Fruit fly (Drosophila melanogaster) whole organism: Measurements from ENCODE around the gene Nuak.

Experiments used
- CG8478 ChIP-seq: fragments of >200 bp; optimal IDR thresholded peaks from 2 replicates; lab custom pipeline; 2018; ENCODE audit warnings: inconsistent platforms
- Dll ChIP-seq: fragments of >200 bp; optimal IDR thresholded peaks from 2 replicates; lab custom pipeline; 2017
- EcR ChIP-seq, 2 experiments: fragments of >200 bp; optimal IDR thresholded peaks; 2 replicates each; lab custom pipeline; 2017; ENCODE audit warnings: missing biosample characterization in 2 of 2, missing genetic modification characterization in 2 of 2, missing genetic modification reagents in 2 of 2
- pan ChIP-seq: fragments of >200 bp; optimal IDR thresholded peaks from 2 replicates; lab custom pipeline; 2017
- psq ChIP-seq: fragments of >200 bp; optimal IDR thresholded peaks from 2 replicates; lab custom pipeline; 2017
- usp ChIP-seq: fragments of >200 bp; optimal IDR thresholded peaks from 2 replicates; lab custom pipeline; 2017; ENCODE audit warnings: missing biosample characterization, missing genetic modification characterization, mixed read lengths

Nuak gene

DNA sequence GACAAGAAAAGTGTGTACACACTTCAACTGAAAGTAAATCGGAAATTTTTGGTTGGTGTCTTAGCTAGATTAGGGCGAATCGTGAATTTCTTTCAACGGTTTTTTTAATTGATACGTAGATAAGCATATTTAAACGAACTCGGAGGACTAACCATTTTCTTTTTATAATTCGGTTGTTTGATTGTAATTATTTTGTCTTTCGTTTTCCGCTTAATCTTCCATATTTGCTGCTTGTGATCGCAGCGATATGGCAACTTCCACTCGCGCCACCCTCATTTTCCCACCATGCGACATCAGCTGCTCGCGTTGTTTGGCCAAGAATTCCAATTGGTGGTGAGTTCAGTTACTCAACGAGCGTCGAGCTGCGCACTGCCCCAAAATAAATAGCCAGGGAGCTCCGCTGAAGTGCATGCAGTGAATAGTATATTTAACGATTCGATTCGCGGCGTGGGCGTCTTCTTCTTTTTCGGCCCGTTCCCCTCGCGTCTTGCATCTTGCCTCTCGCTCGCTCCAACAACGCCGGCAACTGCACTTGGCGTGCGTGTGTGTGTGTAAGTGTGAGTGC, at the start of gene Nuak:
Gene Nuak (plus strand): TSS at position 335 of the 565 bp plus-strand sequence.
- TF ChIP-seq EcR (GFP tag; optimal IDR thresholded peaks at IDR 0.05; lab: Kevin White, UChicago) = no peak
- TF ChIP-seq pan (lab: Kevin White, UChicago) = no peak
- TF ChIP-seq usp (GFP tag; lab: Kevin White, UChicago) = no peak
- no peak for TF ChIP-seq psq (lab: Kevin White, UChicago)
- no peak for TF ChIP-seq Dll (lab: Kevin White, UChicago)
- no peak for TF ChIP-seq CG8478

- TF ChIP-seq CG8478 (no peak), EcR (GFP tag; optimal IDR thresholded peaks at IDR 0.05; lab: Kevin White, UChicago) (no peak), pan (lab: Kevin White, UChicago) (no peak), usp (GFP tag; lab: Kevin White, UChicago) (no peak), psq (lab: Kevin White, UChicago) (no peak), Dll (lab: Kevin White, UChicago) (no peak)
Observed at dm6 chr3R:10217998-10218397, 46.1 kb upstream of the Nuak start.

dm6 chr3R:10222416-10222815, 41.7 kb upstream of the Nuak start, which contains the start of gene CG12420:
CG12420 (plus strand) TSS chr3R:10222698.
- no peak for TF ChIP-seq EcR (GFP tag; optimal IDR thresholded peaks at IDR 0.05; lab: Kevin White, UChicago)
- no peak for TF ChIP-seq Dll (lab: Kevin White, UChicago)
- TF ChIP-seq usp (GFP tag; lab: Kevin White, UChicago) = no peak

DNA sequence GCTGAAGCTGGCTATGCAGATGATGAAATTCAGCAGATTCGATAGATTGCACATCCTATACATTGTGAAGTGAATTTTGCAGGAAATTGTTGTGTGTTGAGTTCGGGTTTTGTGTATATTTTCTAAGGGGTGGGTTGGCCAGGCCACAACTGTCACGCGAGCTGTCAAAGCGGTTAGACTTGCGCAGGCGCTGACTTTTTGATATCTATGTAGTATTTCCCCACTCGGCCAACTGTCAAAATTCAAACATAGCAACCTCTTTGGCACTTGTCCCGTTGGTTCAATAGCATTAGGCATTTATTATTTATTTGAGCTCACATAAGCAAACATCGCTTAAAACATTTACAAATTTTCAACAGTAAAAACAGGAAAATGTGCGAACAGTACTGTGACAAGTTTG, 39.5 kb upstream of the Nuak start, which contains the start of the genes CG12817 and CG34107:
Gene CG12817 (minus strand): TSS at position 132 of the 400 bp plus-strand sequence.
Gene CG34107 (plus strand): TSS at position 316 of the 400 bp plus-strand sequence.
- TF ChIP-seq psq (lab: Kevin White, UChicago) (no peak), EcR (GFP tag; optimal IDR thresholded peaks at IDR 0.05; lab: Kevin White, UChicago) (no peak), pan (lab: Kevin White, UChicago) (no peak)

DNA sequence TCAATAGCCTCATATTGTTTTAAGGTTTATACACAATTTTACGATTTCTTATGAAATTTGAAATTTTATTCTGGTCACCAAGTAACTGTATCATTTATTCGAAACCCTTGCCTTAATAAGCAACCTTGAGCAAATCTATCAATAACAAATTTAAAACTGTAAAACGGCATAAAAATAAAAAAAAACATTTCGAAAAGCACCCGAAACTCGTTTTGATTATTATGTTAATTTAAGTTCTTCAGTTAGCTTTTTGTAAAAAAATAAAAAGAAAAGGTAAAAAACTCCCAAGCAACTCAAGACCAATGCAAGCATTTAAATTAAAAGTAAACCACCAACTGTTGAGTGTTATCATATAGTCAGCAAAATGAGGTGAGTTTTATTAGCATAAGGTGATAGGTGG, 38.7 kb upstream of the Nuak start, which contains the start of gene CG42795:
Gene CG42795 (plus strand): TSS at position 301 of the 400 bp plus-strand sequence.
- TF ChIP-seq psq (lab: Kevin White, UChicago) (no peak), pan (lab: Kevin White, UChicago) (no peak), EcR (GFP tag; optimal IDR thresholded peaks at IDR 0.05; lab: Kevin White, UChicago) (no peak), CG8478 (no peak), Dll (lab: Kevin White, UChicago) (no peak), usp (GFP tag; lab: Kevin White, UChicago) (no peak)

dm6 chr3R:10226132-10227023, 37.7 kb upstream of the Nuak start:
- TF ChIP-seq usp (GFP tag; lab: Kevin White, UChicago) (no peak), psq (lab: Kevin White, UChicago) (no peak), Dll (lab: Kevin White, UChicago) (no peak), CG8478 (no peak), EcR (GFP tag; optimal IDR thresholded peaks at IDR 0.05; lab: Kevin White, UChicago) (no peak), pan (lab: Kevin White, UChicago) (no peak)

dm6 chr3R:10227990-10228389, 36.1 kb upstream of the Nuak start:
- no peak for TF ChIP-seq EcR (GFP tag; optimal IDR thresholded peaks at IDR 0.05; lab: Kevin White, UChicago)
- TF ChIP-seq psq (lab: Kevin White, UChicago) = no peak
- no peak for TF ChIP-seq pan (lab: Kevin White, UChicago)
- TF ChIP-seq usp (GFP tag; lab: Kevin White, UChicago) = no peak
- TF ChIP-seq CG8478 = no peak
- no peak for TF ChIP-seq Dll (lab: Kevin White, UChicago)

- no peak for TF ChIP-seq psq (lab: Kevin White, UChicago)
Observed at dm6 chr3R:10251218-10251617, 12.9 kb upstream of the Nuak start, which contains the start of gene CG3999. CG3999 (plus strand) TSS chr3R:10251518.

DNA sequence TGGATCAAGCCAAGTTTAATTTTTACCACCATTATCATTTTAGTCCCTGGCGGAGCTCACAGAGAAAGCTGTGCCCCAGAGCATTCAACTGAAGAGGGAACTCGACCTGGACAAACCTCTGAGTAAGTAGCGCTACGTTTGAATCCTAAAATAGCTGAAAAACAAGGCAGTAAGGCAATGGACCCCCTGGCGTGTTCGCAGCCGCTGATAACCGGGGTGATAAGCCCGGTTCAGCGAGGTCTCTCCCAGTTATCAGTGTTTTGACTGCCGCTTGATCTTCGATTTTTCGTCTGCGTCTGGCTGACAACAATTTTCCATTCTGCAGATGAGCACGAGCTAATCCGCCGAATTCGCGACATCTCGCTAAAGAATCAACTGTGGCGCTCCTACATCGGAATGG, 12.3 kb upstream of the Nuak start:
- TF ChIP-seq EcR (GFP tag; optimal IDR thresholded peaks at IDR 0.05; lab: Kevin White, UChicago) = no peak
- TF ChIP-seq psq (lab: Kevin White, UChicago) = no peak
- no peak for TF ChIP-seq CG8478
- no peak for TF ChIP-seq Dll (lab: Kevin White, UChicago)
- no peak for TF ChIP-seq pan (lab: Kevin White, UChicago)
- TF ChIP-seq usp (GFP tag; lab: Kevin White, UChicago) = no peak

DNA sequence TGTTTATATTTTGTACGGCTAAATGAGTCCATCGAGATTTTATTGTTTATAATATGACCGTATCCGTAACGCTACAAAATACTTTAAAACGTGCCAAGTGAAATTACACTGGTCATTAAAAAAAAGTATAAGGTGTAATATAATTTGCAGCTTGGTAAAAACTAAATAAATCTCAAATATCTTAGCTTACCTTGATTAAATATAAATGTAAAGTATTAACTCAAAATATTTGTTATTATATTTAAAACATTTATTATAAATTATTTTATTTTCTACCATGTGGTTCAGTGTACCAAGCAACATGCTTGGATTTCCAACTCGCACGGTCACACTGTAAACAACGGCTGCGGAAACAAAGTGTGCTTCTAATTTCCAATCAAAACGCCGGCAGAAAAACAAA, 2.3 kb upstream of the Nuak start, which contains the start of the genes Sirt6 and pont:
Gene Sirt6 (minus strand): TSS at position 50 of the 400 bp plus-strand sequence.
Gene pont (plus strand): TSS at position 324 of the 400 bp plus-strand sequence.
- no peak for TF ChIP-seq psq (lab: Kevin White, UChicago)
- TF ChIP-seq EcR (GFP tag; optimal IDR thresholded peaks at IDR 0.05; lab: Kevin White, UChicago) = no peak
- no peak for TF ChIP-seq CG8478
- no peak for TF ChIP-seq Dll (lab: Kevin White, UChicago)
- TF ChIP-seq usp (GFP tag; lab: Kevin White, UChicago) = no peak
- TF ChIP-seq pan (lab: Kevin White, UChicago) = no peak

- peak; percentile 4 for TF ChIP-seq Dll (lab: Kevin White, UChicago)
- TF ChIP-seq pan (lab: Kevin White, UChicago) = no peak
Observed at dm6 chr3R:10264601-10265421, 705 bp downstream of the Nuak start.
